Fruit fly (Drosophila melanogaster) S2 (cell line): ENCODE data around the gene CG4362.

Experiments
- CG8478 ChIP-seq: fragments of >200 bp; optimal IDR thresholded peaks from 2 replicates; lab custom pipeline; 2018
- CTCF ChIP-seq, 2 experiments: fragments of >200 bp; optimal IDR thresholded peaks; 2 replicates each; lab custom pipeline; 2018

- TF ChIP-seq CG8478 (lab: Kevin White, UChicago) (no peak), CTCF (optimal IDR thresholded peaks at IDR 0.05; lab: Kevin White, UChicago) (no peak)
Measured at dm6 chr3R:20312838-20313237, 5.5 kb upstream of the CG4362 start.
